Fruit fly (Drosophila melanogaster): ENCODE measurements around the gene LysE.
A peak's percentile ranks its signal among the peaks of the same experiment; 100 is the strongest.

LysE gene

dm6 chr3L:1193123-1193844, 19.3 kb upstream of the LysE start, which contains the start of gene Trhn (continued):
- no peak for TF ChIP-seq stwl (tag; optimal IDR thresholded peaks at IDR 0.05)
- no peak for TF ChIP-seq vnd (GFP tag; IDR thresholded peaks at IDR 0.05; ENCODE audit: partially characterized antibody)
- TF ChIP-seq Mes4 (GFP tag; optimal IDR thresholded peaks at IDR 0.05) = no peak
- no peak for TF ChIP-seq Pdp1 (GFP tag; optimal IDR thresholded peaks at IDR 0.05)
- TF ChIP-seq CG1647 (GFP tag; optimal IDR thresholded peaks at IDR 0.05) = no peak
- no peak for TF ChIP-seq trh (GFP tag; optimal IDR thresholded peaks at IDR 0.05)
- peak; percentile 36 for TF ChIP-seq CG13424 (tag; optimal IDR thresholded peaks at IDR 0.05)
- TF ChIP-seq CG12391 (tag; optimal IDR thresholded peaks at IDR 0.05) = peak; percentile 4
- TF ChIP-seq CG15696 (tag; optimal IDR thresholded peaks at IDR 0.05) = no peak
- peak; percentile 21 for TF ChIP-seq Fer3 (tag; optimal IDR thresholded peaks at IDR 0.05)
- no peak for TF ChIP-seq kah (GFP tag; optimal IDR thresholded peaks at IDR 0.05)
- TF ChIP-seq Nf-YC (tag; optimal IDR thresholded peaks at IDR 0.05) = peak; percentile 83
- no peak for TF ChIP-seq slbo (GFP tag; IDR thresholded peaks at IDR 0.05)
- TF ChIP-seq CG11723 (GFP tag; optimal IDR thresholded peaks at IDR 0.05) = no peak
- TF ChIP-seq CG12071 (GFP tag; optimal IDR thresholded peaks at IDR 0.05) = no peak
- TF ChIP-seq CG13123 (GFP tag; optimal IDR thresholded peaks at IDR 0.05) = no peak
- TF ChIP-seq maf-S (GFP tag; optimal IDR thresholded peaks at IDR 0.05) = no peak
- TF ChIP-seq CG3726 (GFP tag; IDR thresholded peaks at IDR 0.05) = no peak
- no peak for TF ChIP-seq C15 (GFP tag; IDR thresholded peaks at IDR 0.05)
- TF ChIP-seq CG4282 (GFP tag; optimal IDR thresholded peaks at IDR 0.05) = no peak
- TF ChIP-seq Opbp (GFP tag; IDR thresholded peaks at IDR 0.05; ENCODE audit: partially characterized antibody) = no peak
- no peak for TF ChIP-seq CG4820 (GFP tag; optimal IDR thresholded peaks at IDR 0.05)
- TF ChIP-seq CG1529 (GFP tag; optimal IDR thresholded peaks at IDR 0.05) = no peak
- no peak for TF ChIP-seq CG7928 (GFP tag; optimal IDR thresholded peaks at IDR 0.05)
- no peak for TF ChIP-seq HLH3B (GFP tag; IDR thresholded peaks at IDR 0.05)
- TF ChIP-seq CoRest (tag; optimal IDR thresholded peaks at IDR 0.05) = peak; percentile 10
- no peak for TF ChIP-seq CG9932 (GFP tag; IDR thresholded peaks at IDR 0.05)
- no peak for TF ChIP-seq org-1 (GFP tag; optimal IDR thresholded peaks at IDR 0.05)
- TF ChIP-seq CG4404 (GFP tag; IDR thresholded peaks at IDR 0.05) = no peak
- no peak for TF ChIP-seq tin (GFP tag; optimal IDR thresholded peaks at IDR 0.05)
- no peak for TF ChIP-seq Six4 (GFP tag; optimal IDR thresholded peaks at IDR 0.05)

dm6 chr3L:1195202-1195601, 17.4 kb upstream of the LysE start, which contains the start of gene LysX:
TSS of gene LysX (minus strand) at chr3L:1195302.
- TF ChIP-seq hb (GFP tag; IDR thresholded peaks at IDR 0.05; ENCODE audit: partially characterized antibody) = 0 out of 3 replicates have a peak, but pooled peaks have one; percentile 41
- no peak for TF ChIP-seq Lhr (GFP tag; optimal IDR thresholded peaks at IDR 0.05)
- no peak for TF ChIP-seq Ets65A (GFP tag)
- no peak for TF ChIP-seq CG4282 (GFP tag; optimal IDR thresholded peaks at IDR 0.05)
- TF ChIP-seq Bdp1 (GFP tag; optimal IDR thresholded peaks at IDR 0.05) = no peak

- TF ChIP-seq kni (GFP tag; optimal IDR thresholded peaks at IDR 0.05) (no peak), row (GFP tag; IDR thresholded peaks at IDR 0.05) (peak; percentile 22; the same call in 1 of the 3 replicates), MESR4 (GFP tag; optimal IDR thresholded peaks at IDR 0.05) (peak; percentile 2), mam (GFP tag; optimal IDR thresholded peaks at IDR 0.05) (peak; percentile 50), CG13296 (GFP tag; optimal IDR thresholded peaks at IDR 0.05) (peak; percentile 10), Trl (optimal IDR thresholded peaks at IDR 0.05) (peak; percentile 47 to 55), Trl (GFP tag; optimal IDR thresholded peaks at IDR 0.05) (no peak), bab2 (GFP tag; optimal IDR thresholded peaks at IDR 0.05) (peak; percentile 39), crol (GFP tag; IDR thresholded peaks at IDR 0.05) (peak; percentile 30; the same call in 1 of the 2 replicates), CG10462 (GFP tag; optimal IDR thresholded peaks at IDR 0.05) (no peak), pzg (GFP tag; optimal IDR thresholded peaks at IDR 0.05) (peak; percentile 14), sob (GFP tag; IDR thresholded peaks at IDR 0.05) (peak; percentile 63), CG13624 (GFP tag; optimal IDR thresholded peaks at IDR 0.05) (peak; percentile 3), Fer1 (GFP tag; optimal IDR thresholded peaks at IDR 0.05) (peak; percentile 9)
Measured at dm6 chr3L:1195868-1196552, 16.6 kb upstream of the LysE start, which contains the start of gene Aplip1. TSS of gene Aplip1 (plus strand) at chr3L:1196317.
